Worm (Caenorhabditis elegans) whole organism, L2 larva: ENCODE results near the gene mig-2.

Source experiments
- C34F6.9 ChIP-seq: fragments of 150-350 bp; optimal IDR thresholded peaks from 2 replicates; lab custom pipeline; 2014; ENCODE audit warnings: missing biosample characterization, missing genetic modification characterization
- F13H6.1 ChIP-seq: sonication (generic microtip); optimal IDR thresholded peaks from 2 replicates; lab custom pipeline; 2016; ENCODE audit warnings: missing genetic modification characterization, missing compliant biosample characterization
- R02D3.7 ChIP-seq: fragments of 150-350 bp; optimal IDR thresholded peaks from 2 replicates; lab custom pipeline; 2014; ENCODE audit warnings: missing biosample characterization, missing genetic modification characterization
- ZK546.5 ChIP-seq: sonication (generic microtip); optimal IDR thresholded peaks from 2 replicates; lab custom pipeline; 2017; ENCODE audit warnings: missing biosample characterization, missing genetic modification characterization
- alr-1 ChIP-seq: fragments of 150-350 bp; optimal IDR thresholded peaks from 2 replicates; lab custom pipeline; 2014; ENCODE audit warnings: missing biosample characterization, missing genetic modification characterization
- ama-1 ChIP-seq: fragments of 150-350 bp; optimal IDR thresholded peaks from 2 replicates; lab custom pipeline; 2018; ENCODE audit warnings: inconsistent platforms
- blmp-1 ChIP-seq: sonication (generic microtip); optimal IDR thresholded peaks from 2 replicates; lab custom pipeline; 2017; ENCODE audit warnings: missing genetic modification characterization, mild to moderate bottlenecking, missing compliant biosample characterization, antibody characterized with exemption, moderate library complexity; ENCODE audit not compliant: insufficient read depth
- ceh-82 ChIP-seq: fragments of 150-350 bp; optimal IDR thresholded peaks from 2 replicates; lab custom pipeline; 2014; ENCODE audit warnings: missing biosample characterization, missing genetic modification characterization
- crh-2 ChIP-seq: sonication (generic microtip); optimal IDR thresholded peaks from 2 replicates; lab custom pipeline; 2017; ENCODE audit warnings: missing biosample characterization, missing genetic modification characterization
- egl-27 ChIP-seq: sonication (generic microtip); optimal IDR thresholded peaks from 3 replicates; lab custom pipeline; 2017; ENCODE audit warnings: missing biosample characterization, missing genetic modification reagents, missing genetic modification characterization
- elt-1 ChIP-seq: fragments of 150-350 bp; optimal IDR thresholded peaks from 2 replicates; lab custom pipeline; 2014; ENCODE audit warnings: missing biosample characterization, missing genetic modification characterization
- fos-1 ChIP-seq: fragments of 150-350 bp; optimal IDR thresholded peaks from 2 replicates; lab custom pipeline; 2014; ENCODE audit warnings: missing biosample characterization, missing genetic modification characterization
- lin-11 ChIP-seq: fragments of 150-350 bp; sonication (generic microtip); optimal IDR thresholded peaks from 2 replicates; lab custom pipeline; 2014; ENCODE audit warnings: missing biosample characterization, missing genetic modification characterization, inconsistent platforms, mixed read lengths
- lsy-2 ChIP-seq, 2 experiments: fragments of 150-350 bp in 1 of 2; sonication (generic microtip) in 1 of 2; optimal IDR thresholded peaks; 2 replicates each; lab custom pipeline; 2014 to 2017; ENCODE audit warnings: missing biosample characterization in 2 of 2, missing genetic modification characterization in 2 of 2
- mab-5 ChIP-seq: fragments of 150-350 bp; optimal IDR thresholded peaks from 2 replicates; lab custom pipeline; 2014; ENCODE audit warnings: missing biosample characterization, missing genetic modification characterization
- mdl-1 ChIP-seq, 2 experiments: fragments of 150-350 bp in 1 of 2; sonication (generic microtip) in 1 of 2; optimal IDR thresholded peaks; 2 replicates each; lab custom pipeline; 2017; ENCODE audit warnings: missing biosample characterization in 2 of 2, missing genetic modification characterization in 2 of 2
- nhr-10 ChIP-seq: sonication (generic microtip); optimal IDR thresholded peaks from 2 replicates; lab custom pipeline; 2017; ENCODE audit warnings: missing biosample characterization, missing genetic modification characterization
- nhr-11 ChIP-seq: fragments of 150-350 bp; optimal IDR thresholded peaks from 2 replicates; lab custom pipeline; 2014; ENCODE audit warnings: missing biosample characterization, missing genetic modification characterization
- nhr-12 ChIP-seq: fragments of 150-350 bp; optimal IDR thresholded peaks from 2 replicates; lab custom pipeline; 2014; ENCODE audit warnings: missing biosample characterization, missing genetic modification characterization
- nhr-129 ChIP-seq: fragments of 150-350 bp; optimal IDR thresholded peaks from 2 replicates; lab custom pipeline; 2014; ENCODE audit warnings: missing biosample characterization, missing genetic modification characterization
- nhr-21 ChIP-seq: fragments of 150-350 bp; optimal IDR thresholded peaks from 2 replicates; lab custom pipeline; 2014; ENCODE audit warnings: missing biosample characterization, missing genetic modification characterization
- nhr-237 ChIP-seq: fragments of 150-350 bp; optimal IDR thresholded peaks from 2 replicates; lab custom pipeline; 2014; ENCODE audit warnings: missing biosample characterization, missing genetic modification characterization
- nhr-6 ChIP-seq: fragments of 150-350 bp; optimal IDR thresholded peaks from 2 replicates; lab custom pipeline; 2014; ENCODE audit warnings: missing biosample characterization, missing genetic modification characterization
- nhr-77 ChIP-seq: fragments of 150-350 bp; optimal IDR thresholded peaks from 2 replicates; lab custom pipeline; 2014; ENCODE audit warnings: missing biosample characterization, missing genetic modification characterization
- peb-1 ChIP-seq: fragments of 150-350 bp; optimal IDR thresholded peaks from 2 replicates; lab custom pipeline; 2014; ENCODE audit warnings: missing biosample characterization, missing genetic modification characterization
- sem-4 ChIP-seq: fragments of 150-350 bp; optimal IDR thresholded peaks from 2 replicates; lab custom pipeline; 2014; ENCODE audit warnings: missing biosample characterization, missing genetic modification reagents, missing genetic modification characterization
- sma-3 ChIP-seq: sonication (generic microtip); optimal IDR thresholded peaks from 2 replicates; lab custom pipeline; 2016; ENCODE audit warnings: missing genetic modification reagents, missing genetic modification characterization, missing compliant biosample characterization
- sma-9 ChIP-seq, 2 experiments: fragments of 150-350 bp in 1 of 2; sonication (generic microtip) in 1 of 2; optimal IDR thresholded peaks; 2 replicates each; lab custom pipeline; 2014 to 2016; ENCODE audit warnings: missing genetic modification characterization in 2 of 2, mild to moderate bottlenecking in 1 of 2, missing biosample characterization in 1 of 2, missing compliant biosample characterization in 1 of 2, missing genetic modification reagents in 1 of 2, moderate library complexity in 1 of 2
- snpc-4 ChIP-seq: fragments of 150-350 bp; optimal IDR thresholded peaks from 2 replicates; lab custom pipeline; 2014; ENCODE audit warnings: missing biosample characterization, missing genetic modification characterization
- unc-39 ChIP-seq: fragments of 150-350 bp; optimal IDR thresholded peaks from 2 replicates; lab custom pipeline; 2014; ENCODE audit warnings: missing biosample characterization, missing genetic modification characterization
- unc-55 ChIP-seq: fragments of 150-350 bp; sonication (generic microtip); optimal IDR thresholded peaks from 3 replicates; lab custom pipeline; 2014; ENCODE audit warnings: missing biosample characterization, missing genetic modification reagents, missing genetic modification characterization
- unc-62 ChIP-seq: fragments of 150-350 bp; optimal IDR thresholded peaks from 2 replicates; lab custom pipeline; 2014; ENCODE audit warnings: missing biosample characterization, missing genetic modification reagents, missing genetic modification characterization
- zag-1 ChIP-seq: fragments of 150-350 bp; optimal IDR thresholded peaks from 2 replicates; lab custom pipeline; 2014; ENCODE audit warnings: missing biosample characterization, missing genetic modification characterization
- ztf-1 ChIP-seq: fragments of 200-800 bp; sonication (Bioruptor generic); conservative IDR thresholded peaks from 2 replicates; pipeline ENCODE4 v1.3.6; 2022; ENCODE audit warnings: missing genetic modification characterization, missing compliant biosample characterization
- ztf-11 ChIP-seq: sonication (generic microtip); optimal IDR thresholded peaks from 2 replicates; lab custom pipeline; 2017; ENCODE audit warnings: missing biosample characterization, missing genetic modification characterization
- ztf-4 ChIP-seq: fragments of 150-350 bp; optimal IDR thresholded peaks from 2 replicates; lab custom pipeline; 2014; ENCODE audit warnings: missing biosample characterization, missing genetic modification characterization

Gene mig-2

DNA sequence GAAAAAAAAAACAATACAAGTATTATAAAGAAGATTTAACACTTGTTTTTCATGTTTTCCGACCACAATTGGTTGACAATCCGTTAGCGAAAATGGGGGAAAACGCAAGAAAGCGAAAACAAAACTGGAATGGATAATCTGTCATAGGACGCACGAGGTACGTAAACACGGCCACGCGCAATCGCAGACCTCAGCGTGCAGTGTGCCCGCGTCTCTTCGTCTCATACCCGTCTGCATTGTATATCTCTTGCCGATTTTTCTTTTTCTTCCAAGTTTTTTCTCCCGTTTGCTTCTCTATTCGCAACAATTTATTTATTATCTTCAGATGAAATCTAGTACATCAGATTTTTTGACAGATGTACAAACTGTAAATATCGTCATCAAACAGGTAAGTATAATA lies 15.3 kb downstream of the mig-2 start, which contains the start of gene trpp-9:
trpp-9 (plus strand) TSS at position 261 of the 400 bp plus-strand sequence.
- no peak for TF ChIP-seq elt-1 (tag; lab: Kevin White, UChicago)
- TF ChIP-seq blmp-1 (tag; lab: Kevin White, UChicago): peak; percentile 92
- no peak for TF ChIP-seq alr-1 (tag; lab: Kevin White, UChicago)
- TF ChIP-seq sem-4 (tag; lab: Kevin White, UChicago): peak; percentile 64
- TF ChIP-seq F13H6.1: peak; percentile 47
- TF ChIP-seq mdl-1 (tag; optimal IDR thresholded peaks at IDR 0.05; lab: Kevin White, UChicago): peak; percentile 42 to 66
- TF ChIP-seq nhr-12 (tag; lab: Kevin White, UChicago): no peak
- TF ChIP-seq nhr-129 (tag; lab: Kevin White, UChicago): peak; percentile 52
- TF ChIP-seq ama-1 (lab: Kevin White, UChicago): no peak
- TF ChIP-seq ZK546.5 (tag; lab: Kevin White, UChicago): no peak
- TF ChIP-seq crh-2: peak; percentile 50
- TF ChIP-seq fos-1 (tag; lab: Kevin White, UChicago): peak; percentile 42
- TF ChIP-seq sma-3 (GFP tag; lab: Kevin White, UChicago): peak; percentile 33
- TF ChIP-seq C34F6.9 (tag; lab: Kevin White, UChicago): peak; percentile 61
- peak; percentile 68 for TF ChIP-seq nhr-21 (tag; lab: Kevin White, UChicago)
- TF ChIP-seq sma-9 (GFP tag; optimal IDR thresholded peaks at IDR 0.05; lab: Kevin White, UChicago): peak; percentile 61
- no peak for TF ChIP-seq sma-9 (tag; optimal IDR thresholded peaks at IDR 0.05; lab: Kevin White, UChicago)
- peak; percentile 58 for TF ChIP-seq lin-11 (tag; lab: Kevin White, UChicago)
- TF ChIP-seq unc-55 (GFP tag; lab: Kevin White, UChicago): peak; percentile 76
- no peak for TF ChIP-seq unc-62
- peak; percentile 2 to 61 for TF ChIP-seq lsy-2 (tag; optimal IDR thresholded peaks at IDR 0.05; lab: Kevin White, UChicago)
- peak; percentile 9 for TF ChIP-seq mab-5 (tag; lab: Kevin White, UChicago)
- TF ChIP-seq, all 48 proteins: peak for 15

DNA sequence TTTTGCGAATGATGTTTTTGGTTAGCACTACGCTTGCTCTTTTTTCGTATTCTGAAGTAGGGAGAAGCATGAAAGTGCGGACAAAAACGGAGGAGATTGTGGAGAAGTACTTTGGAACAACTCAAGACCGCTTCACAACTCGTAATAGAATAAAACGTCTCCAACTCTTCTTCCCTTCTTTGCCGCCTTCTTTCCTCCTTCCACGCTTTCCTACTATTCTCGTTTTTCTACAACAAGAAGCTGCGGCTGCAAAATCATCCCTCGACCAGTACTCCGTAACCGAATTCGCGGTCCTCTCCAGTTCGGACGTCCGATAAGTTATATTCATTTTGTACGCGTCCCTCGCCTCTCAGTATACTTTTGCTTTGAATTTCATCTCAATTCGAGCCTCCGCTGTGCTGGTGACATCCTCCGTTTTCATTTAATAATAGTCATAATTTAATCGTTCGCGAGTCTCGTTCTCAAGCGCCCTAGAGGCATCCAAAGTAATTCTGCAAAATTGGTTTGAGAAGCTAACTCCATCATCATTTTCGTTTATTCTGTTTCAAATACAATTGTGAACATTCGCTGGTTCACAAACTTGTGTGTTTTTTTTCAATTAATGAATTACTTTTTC lies 21.4 kb downstream of the mig-2 start:
- no peak for TF ChIP-seq snpc-4
- TF ChIP-seq sem-4 (tag; lab: Kevin White, UChicago): no peak
- TF ChIP-seq nhr-11: no peak
- TF ChIP-seq nhr-21 (tag; lab: Kevin White, UChicago): no peak
- no peak for TF ChIP-seq egl-27 (tag; lab: Kevin White, UChicago)
- TF ChIP-seq R02D3.7: no peak
- TF ChIP-seq F13H6.1: peak; percentile 28

DNA sequence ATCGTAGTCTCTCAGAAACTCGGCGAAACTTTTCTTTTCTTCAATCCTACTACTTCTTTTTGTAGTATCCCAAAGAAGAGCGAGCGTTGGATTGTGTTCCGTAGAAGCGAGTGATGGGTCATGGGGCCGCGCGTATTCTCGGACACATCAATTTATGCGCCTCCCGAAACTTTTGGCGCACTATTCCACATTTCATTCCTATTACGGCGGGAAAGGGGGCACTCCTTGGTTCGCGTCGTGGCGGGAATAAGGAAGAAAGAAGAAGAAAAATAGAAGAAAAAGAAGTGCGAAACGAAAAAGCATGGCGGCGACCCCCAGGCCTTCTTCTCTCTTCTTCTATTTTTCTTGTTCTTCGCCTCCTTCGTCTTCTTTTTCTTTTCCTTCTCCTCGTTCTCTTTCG lies 23.3 kb downstream of the mig-2 start:
- TF ChIP-seq R02D3.7: no peak
- no peak for TF ChIP-seq nhr-11
- no peak for TF ChIP-seq ama-1 (lab: Kevin White, UChicago)
- no peak for TF ChIP-seq sem-4 (tag; lab: Kevin White, UChicago)
- no peak for TF ChIP-seq nhr-6
- TF ChIP-seq ztf-11 (tag; lab: Kevin White, UChicago): no peak
- no peak for TF ChIP-seq alr-1 (tag; lab: Kevin White, UChicago)
- no peak for TF ChIP-seq lin-11 (tag; lab: Kevin White, UChicago)
- TF ChIP-seq unc-39 (tag; lab: Kevin White, UChicago): no peak
- no peak for TF ChIP-seq ztf-4
- peak in 1 of 2 experiments; percentile 9 for TF ChIP-seq mdl-1 (tag; optimal IDR thresholded peaks at IDR 0.05; lab: Kevin White, UChicago)
- no peak for TF ChIP-seq peb-1 (tag; lab: Kevin White, UChicago)
- TF ChIP-seq nhr-12 (tag; lab: Kevin White, UChicago): no peak
- TF ChIP-seq ZK546.5 (tag; lab: Kevin White, UChicago): no peak
- peak; percentile 15 for TF ChIP-seq F13H6.1
- TF ChIP-seq ceh-82: no peak
- no peak for TF ChIP-seq nhr-21 (tag; lab: Kevin White, UChicago)
- peak in 1 of 2 experiments; percentile 11 for TF ChIP-seq lsy-2 (tag; optimal IDR thresholded peaks at IDR 0.05; lab: Kevin White, UChicago)
- no peak for TF ChIP-seq nhr-77
- TF ChIP-seq nhr-10 (tag; lab: Kevin White, UChicago): no peak
- no peak for TF ChIP-seq egl-27 (tag; lab: Kevin White, UChicago)
- TF ChIP-seq ztf-1 (GFP tag; lab: Robert Waterston, UW): no peak
- peak; percentile 28 for TF ChIP-seq unc-55 (GFP tag; lab: Kevin White, UChicago)
- TF ChIP-seq zag-1: peak; percentile 52
- no peak for TF ChIP-seq sma-9 (GFP tag; optimal IDR thresholded peaks at IDR 0.05; lab: Kevin White, UChicago)
- no peak for TF ChIP-seq sma-9 (tag; optimal IDR thresholded peaks at IDR 0.05; lab: Kevin White, UChicago)
- no peak for TF ChIP-seq crh-2
- TF ChIP-seq nhr-237 (tag; lab: Kevin White, UChicago): no peak
